In genomic region chrX:10045763-10046162, dm6 we compare ENCODE assay signal across 2 fruit fly cellular contexts.
TF ChIP-seq lines count a peak whose summit lies in the region.

No protein-coding gene starts in this region.

TF ChIP-seq in whole organism, adult, 20 proteins besides CTCF, POLR2A, EP300 and RAD21:
- TF ChIP-seq Hr96 (GFP tag; optimal IDR thresholded peaks at IDR 0.05; lab: Kevin White, UChicago) (no peak), tj (GFP tag; optimal IDR thresholded peaks at IDR 0.05; lab: Kevin White, UChicago) (peak; percentile 98), CG1620 (GFP tag; optimal IDR thresholded peaks at IDR 0.05; lab: Kevin White, UChicago) (no peak), CG7101 (tag; optimal IDR thresholded peaks at IDR 0.05; lab: Kevin White, UChicago) (no peak)

TF ChIP-seq in whole organism, prepupa, 60 proteins besides CTCF, POLR2A, EP300 and RAD21:
- TF ChIP-seq CG31627 (GFP tag; optimal IDR thresholded peaks at IDR 0.05; lab: Kevin White, UChicago) (no peak), lz (GFP tag; optimal IDR thresholded peaks at IDR 0.05; lab: Kevin White, UChicago) (no peak), CG6854 (GFP tag; optimal IDR thresholded peaks at IDR 0.05; lab: Kevin White, UChicago) (no peak), CG10631 (GFP tag; optimal IDR thresholded peaks at IDR 0.05; lab: Kevin White, UChicago) (no peak), Eip78C (GFP tag; lab: Kevin White, UChicago) (peak; percentile 48), Sox102F (GFP tag; optimal IDR thresholded peaks at IDR 0.05; lab: Kevin White, UChicago) (no peak), CG6792 (GFP tag; optimal IDR thresholded peaks at IDR 0.05; lab: Kevin White, UChicago) (no peak), CG15336 (GFP tag; IDR thresholded peaks at IDR 0.05; lab: Robert Waterston, UW) (no peak), CG3032 (tag; optimal IDR thresholded peaks at IDR 0.05; lab: Kevin White, UChicago) (no peak), CG6276 (GFP tag; optimal IDR thresholded peaks at IDR 0.05; lab: Kevin White, UChicago) (no peak), CG8119 (GFP tag; IDR thresholded peaks at IDR 0.05; lab: Robert Waterston, UW) (0 out of 3 replicates have a peak, but pooled peaks have one; percentile 26), eg (GFP tag; IDR thresholded peaks at IDR 0.05; lab: Robert Waterston, UW) (peak; percentile 40; the same call in 1 of the 3 replicates), CG16779 (tag; optimal IDR thresholded peaks at IDR 0.05; lab: Kevin White, UChicago) (no peak), Lpt (GFP tag; optimal IDR thresholded peaks at IDR 0.05; lab: Kevin White, UChicago) (no peak), fd85E (GFP tag; optimal IDR thresholded peaks at IDR 0.05; lab: Kevin White, UChicago) (no peak), CG9139 (GFP tag; optimal IDR thresholded peaks at IDR 0.05; lab: Kevin White, UChicago) (no peak), cyc (GFP tag; optimal IDR thresholded peaks at IDR 0.05; lab: Kevin White, UChicago) (no peak), CG34406 (GFP tag; optimal IDR thresholded peaks at IDR 0.05; lab: Kevin White, UChicago) (no peak), vri (GFP tag; optimal IDR thresholded peaks at IDR 0.05; lab: Kevin White, UChicago) (no peak), CG6163 (GFP tag; IDR thresholded peaks at IDR 0.05; lab: Robert Waterston, UW) (0 out of 3 replicates have a peak, but pooled peaks have one; percentile 34), dac (GFP tag; optimal IDR thresholded peaks at IDR 0.05; lab: Kevin White, UChicago) (no peak), CG8632 (GFP tag; optimal IDR thresholded peaks at IDR 0.05; lab: Kevin White, UChicago) (no peak), Ets21C (GFP tag; optimal IDR thresholded peaks at IDR 0.05; lab: Kevin White, UChicago) (no peak), CG3919 (GFP tag; optimal IDR thresholded peaks at IDR 0.05; lab: Kevin White, UChicago) (no peak), pdm3 (GFP tag; optimal IDR thresholded peaks at IDR 0.05; lab: Kevin White, UChicago) (no peak), Smox (GFP tag; optimal IDR thresholded peaks at IDR 0.05; lab: Kevin White, UChicago) (no peak)
TF ChIP-seq in whole organism, prepupa: peak in this region for 4.
